Fruit fly (Drosophila melanogaster) whole organism, embryonic: ENCODE data around the gene Psa.

ENCODE experiments used
- Abd-B ChIP-seq: fragments of 200-800 bp; sonication (Bioruptor generic); optimal IDR thresholded peaks from 2 replicates; lab custom pipeline; 2018; ENCODE audit warnings: missing biosample characterization, mild to moderate bottlenecking, missing genetic modification characterization, moderate library complexity
- Atf6 ChIP-seq: fragments of 200-800 bp; sonication (Bioruptor generic); IDR thresholded peaks from 2 replicates; pipeline ENCODE4 v1.3.6; 2022; ENCODE audit warnings: missing biosample characterization, missing genetic modification characterization
- CG10366 ChIP-seq: fragments of 200-800 bp; sonication (Bioruptor generic); IDR thresholded peaks from 2 replicates; pipeline ENCODE4 v1.3.6; 2022; ENCODE audit warnings: missing biosample characterization, missing genetic modification characterization
- CG11247 ChIP-seq: fragments of 200-800 bp; sonication (Bioruptor generic); IDR thresholded peaks from 2 replicates; pipeline ENCODE4 v1.3.6; 2022; ENCODE audit warnings: missing biosample characterization, missing genetic modification characterization
- CG1529 ChIP-seq: fragments of 200-800 bp; sonication (Bioruptor generic); optimal IDR thresholded peaks from 3 replicates; lab custom pipeline; 2018; ENCODE audit warnings: missing biosample characterization, missing genetic modification characterization
- CG15479 ChIP-seq: fragments of 200-800 bp; sonication (Bioruptor generic); optimal IDR thresholded peaks from 3 replicates; lab custom pipeline; 2019; ENCODE audit warnings: missing biosample characterization, mild to moderate bottlenecking, missing genetic modification characterization, moderate library complexity
- CG15601 ChIP-seq: fragments of 200-800 bp; sonication (Bioruptor generic); optimal IDR thresholded peaks from 3 replicates; lab custom pipeline; 2019; ENCODE audit warnings: missing biosample characterization, mild to moderate bottlenecking, missing genetic modification characterization, moderate library complexity
- CG15696 ChIP-seq: fragments of 200-800 bp; sonication (Bioruptor generic); optimal IDR thresholded peaks from 2 replicates; lab custom pipeline; 2019; ENCODE audit warnings: missing biosample characterization, mild to moderate bottlenecking, missing genetic modification characterization, moderate library complexity
- CG1603 ChIP-seq: fragments of 200-800 bp; sonication (Bioruptor generic); optimal IDR thresholded peaks from 2 replicates; lab custom pipeline; 2019; ENCODE audit warnings: missing biosample characterization, mild to moderate bottlenecking, missing genetic modification characterization, moderate library complexity
- CG17359 ChIP-seq: fragments of 200-800 bp; sonication (Bioruptor generic); optimal IDR thresholded peaks from 3 replicates; lab custom pipeline; 2018; ENCODE audit warnings: missing biosample characterization, mild to moderate bottlenecking, missing genetic modification characterization, moderate library complexity
- CG3281 ChIP-seq: fragments of 200-800 bp; sonication (Bioruptor generic); optimal IDR thresholded peaks from 3 replicates; lab custom pipeline; 2017; ENCODE audit warnings: missing biosample characterization, mild to moderate bottlenecking, missing genetic modification characterization
- CG6254 ChIP-seq: fragments of 200-800 bp; sonication (Bioruptor generic); optimal IDR thresholded peaks from 3 replicates; lab custom pipeline; 2017; ENCODE audit warnings: mild to moderate bottlenecking, missing biosample characterization, missing genetic modification reagents, missing genetic modification characterization
- CG6854 ChIP-seq: fragments of 200-800 bp; sonication (Bioruptor generic); optimal IDR thresholded peaks from 3 replicates; lab custom pipeline; 2017; ENCODE audit warnings: missing biosample characterization, mild to moderate bottlenecking, missing genetic modification characterization
- CG7745 ChIP-seq: fragments of 200-800 bp; sonication (Bioruptor generic); optimal IDR thresholded peaks from 2 replicates; lab custom pipeline; 2018; ENCODE audit warnings: missing biosample characterization, mild to moderate bottlenecking, missing genetic modification characterization, moderate library complexity
- CG8388 ChIP-seq: fragments of 200-800 bp; sonication (Bioruptor generic); optimal IDR thresholded peaks from 2 replicates; lab custom pipeline; 2019; ENCODE audit warnings: missing biosample characterization, mild to moderate bottlenecking, missing genetic modification characterization, moderate library complexity
- CG9817 ChIP-seq: fragments of 200-800 bp; sonication (Bioruptor generic); optimal IDR thresholded peaks from 2 replicates; lab custom pipeline; 2018; ENCODE audit warnings: missing biosample characterization, mild to moderate bottlenecking, missing genetic modification characterization, moderate library complexity
- D ChIP-seq, 2 experiments: fragments of 200-800 bp in 1 of 2; fragments of >200 bp in 1 of 2; sonication (Bioruptor generic) in 1 of 2; optimal IDR thresholded peaks; 2 replicates in 1 of 2; 3 replicates in 1 of 2; lab custom pipeline; 2017; ENCODE audit warnings: mild to moderate bottlenecking in 1 of 2, missing biosample characterization in 1 of 2, missing genetic modification characterization in 1 of 2, missing genetic modification reagents in 1 of 2
- Fer1 ChIP-seq: fragments of 200-800 bp; sonication (Bioruptor generic); optimal IDR thresholded peaks from 2 replicates; lab custom pipeline; 2017; ENCODE audit warnings: missing biosample characterization, mild to moderate bottlenecking, missing genetic modification characterization
- Fer2 ChIP-seq: fragments of 200-800 bp; sonication (Bioruptor generic); optimal IDR thresholded peaks from 2 replicates; lab custom pipeline; 2018; ENCODE audit warnings: missing biosample characterization, mild to moderate bottlenecking, missing genetic modification characterization, moderate library complexity
- Hey ChIP-seq: fragments of 200-800 bp; sonication (Bioruptor generic); optimal IDR thresholded peaks from 3 replicates; lab custom pipeline; 2018; ENCODE audit warnings: missing biosample characterization, mild to moderate bottlenecking, missing genetic modification characterization
- HmgZ ChIP-seq: fragments of 200-800 bp; sonication (Bioruptor generic); optimal IDR thresholded peaks from 2 replicates; lab custom pipeline; 2018; ENCODE audit warnings: missing biosample characterization, mild to moderate bottlenecking, missing genetic modification characterization
- Lim3 ChIP-seq: fragments of 200-800 bp; sonication (Bioruptor generic); IDR thresholded peaks from 2 replicates; pipeline ENCODE4 v1.3.6; 2022; ENCODE audit warnings: missing biosample characterization, missing genetic modification characterization
- MBD-R2 ChIP-seq: fragments of 200-800 bp; sonication (Bioruptor generic); IDR thresholded peaks from 2 replicates; pipeline ENCODE4 v1.3.6; 2022; ENCODE audit warnings: missing biosample characterization, missing genetic modification characterization
- NK7.1 ChIP-seq: fragments of 200-800 bp; sonication (Bioruptor generic); optimal IDR thresholded peaks from 3 replicates; lab custom pipeline; 2016; ENCODE audit warnings: missing biosample characterization, missing genetic modification characterization
- Neu2 ChIP-seq: fragments of 200-800 bp; sonication (Bioruptor generic); optimal IDR thresholded peaks from 3 replicates; lab custom pipeline; 2016; ENCODE audit warnings: missing biosample characterization, missing genetic modification characterization, borderline replicate concordance
- Pdp1 ChIP-seq, 2 experiments: fragments of 200-800 bp; sonication (Bioruptor generic); optimal IDR thresholded peaks; 3 replicates each; lab custom pipeline; 2016; ENCODE audit warnings: missing biosample characterization in 2 of 2, missing genetic modification characterization in 2 of 2, mild to moderate bottlenecking in 1 of 2, moderate library complexity in 1 of 2
- Six4 ChIP-seq: fragments of 200-800 bp; sonication (Bioruptor generic); optimal IDR thresholded peaks from 2 replicates; lab custom pipeline; 2016; ENCODE audit warnings: missing biosample characterization, missing genetic modification characterization
- ac ChIP-seq: fragments of 200-800 bp; sonication (Bioruptor generic); optimal IDR thresholded peaks from 3 replicates; lab custom pipeline; 2017; ENCODE audit warnings: missing biosample characterization, mild to moderate bottlenecking, missing genetic modification characterization
- amos ChIP-seq: fragments of 200-800 bp; sonication (Bioruptor generic); IDR thresholded peaks from 2 replicates; pipeline ENCODE4 v1.3.6; 2022; ENCODE audit warnings: missing biosample characterization, missing genetic modification characterization; ENCODE audit not compliant: partially characterized antibody
- ash1 ChIP-seq: fragments of 200-800 bp; sonication (Bioruptor generic); optimal IDR thresholded peaks from 2 replicates; lab custom pipeline; 2018; ENCODE audit warnings: missing biosample characterization, mild to moderate bottlenecking, missing genetic modification characterization
- az2 ChIP-seq: fragments of 200-800 bp; sonication (Bioruptor generic); optimal IDR thresholded peaks from 3 replicates; lab custom pipeline; 2016; ENCODE audit warnings: missing biosample characterization, missing genetic modification characterization
- cato ChIP-seq: fragments of 200-800 bp; sonication (Bioruptor generic); optimal IDR thresholded peaks from 2 replicates; lab custom pipeline; 2016; ENCODE audit warnings: missing biosample characterization, missing genetic modification characterization, borderline replicate concordance
- chif ChIP-seq, 2 experiments: fragments of 200-800 bp; sonication (Bioruptor generic); optimal IDR thresholded peaks; 3 replicates each; lab custom pipeline; 2016; ENCODE audit warnings: missing biosample characterization in 2 of 2, missing genetic modification characterization in 2 of 2
- crol ChIP-seq: fragments of 200-800 bp; sonication (Bioruptor generic); IDR thresholded peaks from 2 replicates; pipeline ENCODE4 v1.3.6; 2022; ENCODE audit warnings: missing biosample characterization, missing genetic modification characterization
- danr ChIP-seq: fragments of 200-800 bp; sonication (Bioruptor generic); IDR thresholded peaks from 2 replicates; pipeline ENCODE4 v1.3.6; 2022; ENCODE audit warnings: missing biosample characterization, missing genetic modification characterization
- dimm ChIP-seq: fragments of 200-800 bp; sonication (Bioruptor generic); IDR thresholded peaks from 2 replicates; pipeline ENCODE4 v1.3.6; 2022; ENCODE audit warnings: missing biosample characterization, missing genetic modification characterization
- en ChIP-seq: fragments of 200-800 bp; sonication (Bioruptor generic); optimal IDR thresholded peaks from 2 replicates; lab custom pipeline; 2016; ENCODE audit warnings: missing biosample characterization, missing genetic modification characterization
- hb ChIP-seq: fragments of 200-800 bp; sonication (Bioruptor generic); IDR thresholded peaks from 3 replicates; pipeline ENCODE4 v1.3.6; 2022; ENCODE audit warnings: missing biosample characterization, missing genetic modification characterization; ENCODE audit not compliant: partially characterized antibody
- luna ChIP-seq: fragments of 200-800 bp; sonication (Bioruptor generic); optimal IDR thresholded peaks from 2 replicates; lab custom pipeline; 2016; ENCODE audit warnings: missing biosample characterization, missing genetic modification characterization
- maf-S ChIP-seq: fragments of 200-800 bp; sonication (Bioruptor generic); optimal IDR thresholded peaks from 2 replicates; lab custom pipeline; 2016; ENCODE audit warnings: missing biosample characterization, missing genetic modification characterization
- nmo ChIP-seq: fragments of 200-800 bp; sonication (Bioruptor generic); optimal IDR thresholded peaks from 2 replicates; lab custom pipeline; 2018; ENCODE audit warnings: missing biosample characterization, mild to moderate bottlenecking, missing genetic modification characterization, moderate library complexity
- pum ChIP-seq: fragments of 200-800 bp; sonication (Bioruptor generic); optimal IDR thresholded peaks from 2 replicates; lab custom pipeline; 2016; ENCODE audit warnings: missing biosample characterization, missing genetic modification characterization
- rib ChIP-seq: fragments of 200-800 bp; sonication (Bioruptor generic); IDR thresholded peaks from 2 replicates; pipeline ENCODE4 v1.3.6; 2022; ENCODE audit warnings: missing biosample characterization, missing genetic modification characterization
- salm ChIP-seq: fragments of 200-800 bp; sonication (Bioruptor generic); optimal IDR thresholded peaks from 2 replicates; lab custom pipeline; 2018; ENCODE audit warnings: missing biosample characterization, mild to moderate bottlenecking, missing genetic modification characterization
- sr ChIP-seq: fragments of 200-800 bp; sonication (Bioruptor generic); IDR thresholded peaks from 3 replicates; pipeline ENCODE4 v1.3.6; 2022; ENCODE audit warnings: missing biosample characterization, missing genetic modification characterization
- tll ChIP-seq, 2 experiments: fragments of 200-800 bp in 1 of 2; fragments of >200 bp in 1 of 2; sonication (Bioruptor generic) in 1 of 2; optimal IDR thresholded peaks; 2 replicates each; lab custom pipeline; 2017 to 2019; ENCODE audit warnings: missing biosample characterization in 2 of 2, missing genetic modification characterization in 2 of 2, mild to moderate bottlenecking in 1 of 2, moderate library complexity in 1 of 2
- unpg ChIP-seq: fragments of 200-800 bp; sonication (Bioruptor generic); optimal IDR thresholded peaks from 3 replicates; lab custom pipeline; 2018; ENCODE audit warnings: missing biosample characterization, mild to moderate bottlenecking, missing genetic modification characterization, moderate library complexity
- vvl ChIP-seq: fragments of 200-800 bp; sonication (Bioruptor generic); IDR thresholded peaks from 2 replicates; pipeline ENCODE4 v1.3.6; 2022; ENCODE audit warnings: missing biosample characterization, missing genetic modification characterization

Gene Psa

dm6 chr3L:1548345-1548970 lies 45.8 kb downstream of the Psa start (continued):
- TF ChIP-seq Hey (tag; lab: Kevin White, UChicago) (peak; percentile 24), CG10366 (GFP tag; lab: Robert Waterston, UW) (peak; percentile 45), tll (GFP tag; optimal IDR thresholded peaks at IDR 0.05; lab: Kevin White, UChicago) (no peak), crol (GFP tag; lab: Robert Waterston, UW) (no peak), unpg (GFP tag; lab: Kevin White, UChicago) (peak; percentile 50), luna (GFP tag; lab: Kevin White, UChicago) (no peak), CG17359 (tag; lab: Kevin White, UChicago) (peak; percentile 60), CG15479 (GFP tag; lab: Kevin White, UChicago) (no peak), pum (peak; percentile 24), HmgZ (tag; lab: Kevin White, UChicago) (peak; percentile 25), ash1 (GFP tag; lab: Kevin White, UChicago) (no peak), Atf6 (GFP tag; lab: Robert Waterston, UW) (peak; percentile 46; the same call in 1 of the 2 replicates), az2 (GFP tag; lab: Kevin White, UChicago) (peak; percentile 40), D (optimal IDR thresholded peaks at IDR 0.05; lab: Kevin White, UChicago) (no peak), D (GFP tag; optimal IDR thresholded peaks at IDR 0.05; lab: Kevin White, UChicago) (no peak), CG6254 (no peak), dimm (GFP tag; lab: Robert Waterston, UW) (no peak), Six4 (GFP tag; lab: Kevin White, UChicago) (no peak), salm (no peak), ac (GFP tag; lab: Kevin White, UChicago) (no peak), Abd-B (GFP tag; lab: Kevin White, UChicago) (peak; percentile 2), vvl (GFP tag; lab: Robert Waterston, UW) (no peak), CG11247 (GFP tag; lab: Robert Waterston, UW) (peak; percentile 11; the same call in 1 of the 2 replicates), CG1603 (no peak), Pdp1 (GFP tag; optimal IDR thresholded peaks at IDR 0.05; lab: Kevin White, UChicago) (peak; percentile 46 to 59), CG3281 (GFP tag; lab: Kevin White, UChicago) (peak; percentile 81), CG15601 (tag; lab: Kevin White, UChicago) (no peak), CG6854 (peak; percentile 41), CG9817 (tag; lab: Kevin White, UChicago) (peak; percentile 69), amos (GFP tag; lab: Robert Waterston, UW) (no peak), CG7745 (tag; lab: Kevin White, UChicago) (no peak), nmo (peak; percentile 60), rib (GFP tag; lab: Robert Waterston, UW) (no peak), Fer2 (tag; lab: Kevin White, UChicago) (peak; percentile 25), Lim3 (GFP tag; lab: Robert Waterston, UW) (no peak), NK7.1 (no peak), hb (GFP tag; lab: Robert Waterston, UW) (no peak), en (no peak), Fer1 (GFP tag; lab: Kevin White, UChicago) (peak; percentile 79), chif (GFP tag; optimal IDR thresholded peaks at IDR 0.05; lab: Kevin White, UChicago) (peak; percentile 8 to 26), Neu2 (GFP tag; lab: Kevin White, UChicago) (no peak), MBD-R2 (no peak; the same call in 1 of the 2 replicates), danr (GFP tag; lab: Robert Waterston, UW) (0 out of 2 replicates have a peak, but pooled peaks have one; percentile 11), CG8388 (GFP tag; lab: Kevin White, UChicago) (peak; percentile 10), cato (GFP tag; lab: Kevin White, UChicago) (peak; percentile 13), sr (GFP tag; lab: Robert Waterston, UW) (no peak), maf-S (GFP tag; lab: Kevin White, UChicago) (peak; percentile 19), CG15696 (tag; lab: Kevin White, UChicago) (peak; percentile 23), CG1529 (GFP tag; lab: Kevin White, UChicago) (no peak)
